Worm (Caenorhabditis elegans) whole organism, L1 larva: ENCODE data around the gene ZC155.2.
A peak's percentile ranks its signal among the peaks of the same experiment; 100 is the strongest.

Experiments
- C04F5.9 ChIP-seq: sonication (generic microtip); optimal IDR thresholded peaks from 2 replicates; lab custom pipeline; 2016; ENCODE audit warnings: missing genetic modification characterization, missing compliant biosample characterization
- C34B4.2 ChIP-seq: sonication (generic microtip); optimal IDR thresholded peaks from 2 replicates; lab custom pipeline; 2017; ENCODE audit warnings: mild to moderate bottlenecking, missing genetic modification characterization, missing compliant biosample characterization
- F16B12.6 ChIP-seq: fragments of 150-350 bp; optimal IDR thresholded peaks from 2 replicates; lab custom pipeline; 2014; ENCODE audit warnings: missing biosample characterization, missing genetic modification characterization
- aha-1 ChIP-seq: fragments of 150-350 bp; optimal IDR thresholded peaks from 2 replicates; lab custom pipeline; 2014; ENCODE audit warnings: missing biosample characterization, missing genetic modification characterization
- ces-1 ChIP-seq: fragments of 150-350 bp; optimal IDR thresholded peaks from 2 replicates; lab custom pipeline; 2014; ENCODE audit warnings: missing biosample characterization, missing genetic modification reagents, missing genetic modification characterization
- dpl-1 ChIP-seq, 3 experiments: fragments of 150-350 bp in 2 of 3; sonication (generic microtip) in 1 of 3; optimal IDR thresholded peaks; 2 replicates each; lab custom pipeline; 2014 to 2017; ENCODE audit warnings: missing biosample characterization in 3 of 3, missing genetic modification characterization in 3 of 3, missing genetic modification reagents in 3 of 3
- dsc-1 ChIP-seq: sonication (generic microtip); optimal IDR thresholded peaks from 2 replicates; lab custom pipeline; 2016; ENCODE audit warnings: mild to moderate bottlenecking, missing genetic modification characterization, missing compliant biosample characterization
- efl-1 ChIP-seq, 4 experiments: fragments of 150-350 bp; optimal IDR thresholded peaks in 3 of 4; peaks in 1 of 4; 1 replicate in 1 of 4; 2 replicates in 3 of 4; lab custom pipeline; 2014; ENCODE audit warnings: missing biosample characterization in 2 of 4, missing genetic modification characterization in 2 of 4, missing genetic modification reagents in 2 of 4
- egl-13 ChIP-seq: sonication (generic microtip); optimal IDR thresholded peaks from 2 replicates; lab custom pipeline; 2016; ENCODE audit warnings: missing genotype, missing genetic modification reagents, missing genetic modification characterization, missing compliant biosample characterization
- fkh-8 ChIP-seq: sonication (generic microtip); optimal IDR thresholded peaks from 2 replicates; lab custom pipeline; 2016; ENCODE audit warnings: mild to moderate bottlenecking, missing genetic modification characterization, missing compliant biosample characterization
- hlh-17 ChIP-seq: fragments of 200-800 bp; sonication (Bioruptor generic); optimal IDR thresholded peaks from 2 replicates; lab custom pipeline; 2018; ENCODE audit warnings: missing genetic modification characterization, mild to moderate bottlenecking, missing compliant biosample characterization, moderate library complexity, borderline replicate concordance
- hlh-4 ChIP-seq: sonication (generic microtip); optimal IDR thresholded peaks from 2 replicates; lab custom pipeline; 2016; ENCODE audit warnings: mild to moderate bottlenecking, missing genetic modification characterization, missing compliant biosample characterization
- isw-1 ChIP-seq: fragments of 200-800 bp; sonication (Bioruptor generic); IDR thresholded peaks from 2 replicates; pipeline ENCODE4 v1.3.6; 2022; ENCODE audit warnings: missing genetic modification characterization, missing compliant biosample characterization
- lin-35 ChIP-seq, 2 experiments: fragments of 150-350 bp; optimal IDR thresholded peaks; 2 replicates each; lab custom pipeline; 2014; ENCODE audit warnings: missing biosample characterization in 2 of 2, missing genetic modification characterization in 2 of 2, missing genetic modification reagents in 2 of 2
- mab-9 ChIP-seq: fragments of 200-800 bp; sonication (Bioruptor generic); IDR thresholded peaks from 2 replicates; pipeline ENCODE4 v1.3.6; 2022; ENCODE audit warnings: missing genetic modification reagents, missing genetic modification characterization, missing compliant biosample characterization
- mdl-1 ChIP-seq, 2 experiments: fragments of 150-350 bp; optimal IDR thresholded peaks; 2 replicates each; lab custom pipeline; 2014 to 2017; ENCODE audit warnings: missing biosample characterization in 2 of 2, missing genetic modification characterization in 2 of 2, inconsistent platforms in 1 of 2
- nhr-12 ChIP-seq: sonication (generic microtip); optimal IDR thresholded peaks from 2 replicates; lab custom pipeline; 2017; ENCODE audit warnings: missing biosample characterization, missing genetic modification characterization
- nhr-76 ChIP-seq: sonication (generic microtip); optimal IDR thresholded peaks from 2 replicates; lab custom pipeline; 2017; ENCODE audit warnings: missing biosample characterization, missing genetic modification characterization
- nhr-84 ChIP-seq: sonication (generic microtip); optimal IDR thresholded peaks from 2 replicates; lab custom pipeline; 2017; ENCODE audit warnings: missing biosample characterization, missing genetic modification characterization
- nhr-85 ChIP-seq: sonication (generic microtip); peaks from one replicate; lab custom pipeline; 2016; ENCODE audit warnings: missing genetic modification characterization, inconsistent platforms, missing compliant biosample characterization
- pag-3 ChIP-seq: sonication (generic microtip); optimal IDR thresholded peaks from 2 replicates; lab custom pipeline; 2017; ENCODE audit warnings: missing genetic modification characterization, mild to moderate bottlenecking, missing compliant biosample characterization, antibody characterized with exemption, borderline replicate concordance; ENCODE audit not compliant: insufficient read depth
- rnt-1 ChIP-seq: sonication (generic microtip); optimal IDR thresholded peaks from 2 replicates; lab custom pipeline; 2016; ENCODE audit warnings: mild to moderate bottlenecking, missing genetic modification characterization, moderate library complexity, missing compliant biosample characterization
- snpc-4 ChIP-seq: fragments of 150-350 bp; optimal IDR thresholded peaks from 2 replicates; lab custom pipeline; 2014; ENCODE audit warnings: missing biosample characterization, missing genetic modification characterization
- snu-23 ChIP-seq: sonication (generic microtip); optimal IDR thresholded peaks from 2 replicates; lab custom pipeline; 2016; ENCODE audit warnings: missing genetic modification characterization, missing compliant biosample characterization
- sox-4 ChIP-seq: sonication (generic microtip); optimal IDR thresholded peaks from 2 replicates; lab custom pipeline; 2016; ENCODE audit warnings: missing genetic modification characterization, missing compliant biosample characterization
- sptf-1 ChIP-seq: fragments of 150-350 bp; optimal IDR thresholded peaks from 2 replicates; lab custom pipeline; 2014; ENCODE audit warnings: missing biosample characterization, missing genetic modification characterization
- tlp-1 ChIP-seq: fragments of 150-350 bp; optimal IDR thresholded peaks from 2 replicates; lab custom pipeline; 2014; ENCODE audit warnings: missing biosample characterization, missing genetic modification characterization
- unc-130 ChIP-seq: fragments of 150-350 bp; optimal IDR thresholded peaks from 2 replicates; lab custom pipeline; 2017; ENCODE audit warnings: missing biosample characterization, missing genetic modification characterization, inconsistent platforms
- unc-62 ChIP-seq: fragments of 150-350 bp; optimal IDR thresholded peaks from 2 replicates; lab custom pipeline; 2014; ENCODE audit warnings: missing biosample characterization, missing genetic modification reagents, missing genetic modification characterization
- unc-86 ChIP-seq: sonication (generic microtip); optimal IDR thresholded peaks from 2 replicates; lab custom pipeline; 2016; ENCODE audit warnings: missing genetic modification characterization, missing compliant biosample characterization
- xbp-1 ChIP-seq: sonication (generic microtip); optimal IDR thresholded peaks from 2 replicates; lab custom pipeline; 2016; ENCODE audit warnings: missing genetic modification characterization, missing compliant biosample characterization

The ZC155.2 gene

ce11 chrIII:5233140-5233539 lies 14.4 kb downstream of the ZC155.2 start:
- TF ChIP-seq dpl-1 (GFP tag; optimal IDR thresholded peaks at IDR 0.05; lab: Kevin White, UChicago): peak in 1 of 3 experiments; percentile 20
- peak; percentile 15 for TF ChIP-seq rnt-1 (tag; lab: Kevin White, UChicago)
- TF ChIP-seq C04F5.9: no peak
- no peak for TF ChIP-seq ces-1 (GFP tag; lab: Kevin White, UChicago)

ce11 chrIII:5234312-5234711 lies 15.5 kb downstream of the ZC155.2 start, which contains the start of gene mrps-26:
Gene mrps-26, plus strand, starts transcription at chrIII:5234612.
- TF ChIP-seq aha-1 (tag; lab: Kevin White, UChicago): no peak
- no peak for TF ChIP-seq pag-3
- no peak for TF ChIP-seq C04F5.9
- TF ChIP-seq isw-1 (GFP tag; lab: Robert Waterston, UW): no peak
- no peak for TF ChIP-seq rnt-1 (tag; lab: Kevin White, UChicago)
- no peak for TF ChIP-seq unc-130 (tag; lab: Kevin White, UChicago)
- no peak for TF ChIP-seq lin-35 (GFP tag; optimal IDR thresholded peaks at IDR 0.05; lab: Kevin White, UChicago)
- no peak for TF ChIP-seq xbp-1 (tag; lab: Kevin White, UChicago)
- TF ChIP-seq mab-9 (GFP tag; lab: Robert Waterston, UW): no peak
- TF ChIP-seq hlh-17: no peak
- TF ChIP-seq snpc-4: no peak
- TF ChIP-seq C34B4.2 (tag; lab: Kevin White, UChicago): no peak

- TF ChIP-seq nhr-85 (tag; lab: Kevin White, UChicago): peak; percentile 33
- no peak for TF ChIP-seq pag-3
These were observed 17.3 kb downstream of the ZC155.2 start, which contains the start of gene prx-10 for ce11 chrIII:5236104-5236503. Gene prx-10, plus strand, starts transcription at chrIII:5236404.

- TF ChIP-seq efl-1 (optimal IDR thresholded peaks at IDR 0.05; lab: Kevin White, UChicago) (no peak), efl-1 (GFP tag; optimal IDR thresholded peaks at IDR 0.05 in 1 of 2; lab: Kevin White, UChicago) (peak in 1 of 2 experiments; percentile 77), egl-13 (no peak), unc-62 (no peak), sptf-1 (tag; lab: Kevin White, UChicago) (no peak)
These were observed 23.1 kb downstream of the ZC155.2 start for ce11 chrIII:5241854-5242253.

- TF ChIP-seq hlh-4 (tag; lab: Kevin White, UChicago) (no peak), nhr-85 (tag; lab: Kevin White, UChicago) (no peak), unc-62 (no peak), fkh-8 (tag; lab: Kevin White, UChicago) (no peak)
- TF ChIP-seq, all 84 proteins: peak for 0
These were observed 25.8 kb downstream of the ZC155.2 start, which contains the start of gene cnd-1 for ce11 chrIII:5244539-5244938. Gene cnd-1, minus strand, starts transcription at chrIII:5244639.

- TF ChIP-seq tlp-1 (tag; lab: Kevin White, UChicago): no peak
- TF ChIP-seq nhr-12 (tag; lab: Kevin White, UChicago): no peak
- TF ChIP-seq sptf-1 (tag; lab: Kevin White, UChicago): no peak
- no peak for TF ChIP-seq mdl-1 (tag; optimal IDR thresholded peaks at IDR 0.05; lab: Kevin White, UChicago)
- TF ChIP-seq nhr-84 (tag; lab: Kevin White, UChicago): no peak
- no peak for TF ChIP-seq sox-4 (tag; lab: Kevin White, UChicago)
- no peak for TF ChIP-seq F16B12.6 (tag; lab: Kevin White, UChicago)
- TF ChIP-seq unc-86: no peak
These were observed 26.3 kb downstream of the ZC155.2 start for ce11 chrIII:5245067-5245466.

ce11 chrIII:5248706-5249105 lies 29.9 kb downstream of the ZC155.2 start:
- TF ChIP-seq tlp-1 (tag; lab: Kevin White, UChicago) (no peak), dsc-1 (tag; lab: Kevin White, UChicago) (peak; percentile 48), snu-23 (GFP tag; lab: Kevin White, UChicago) (no peak), nhr-76 (tag; lab: Kevin White, UChicago) (no peak), efl-1 (optimal IDR thresholded peaks at IDR 0.05; lab: Kevin White, UChicago) (no peak), efl-1 (GFP tag; optimal IDR thresholded peaks at IDR 0.05 in 1 of 2; lab: Kevin White, UChicago) (peak in 1 of 2 experiments; percentile 29)
